Worm (Caenorhabditis elegans): ENCODE data around the gene nhr-183.

nhr-183 gene

ce11 chrV:2264455-2264854 lies at the start of gene nhr-183:
Gene nhr-183, minus strand, starts transcription at chrV:2264634.
- TF ChIP-seq pha-4 (tag; optimal IDR thresholded peaks at IDR 0.05) (peak; percentile 46), tbx-2 (tag; optimal IDR thresholded peaks at IDR 0.05) (no peak), R02D3.7 (tag; optimal IDR thresholded peaks at IDR 0.05) (no peak)

- TF ChIP-seq nhr-23 (tag; optimal IDR thresholded peaks at IDR 0.05) (no peak), elt-2 (tag; optimal IDR thresholded peaks at IDR 0.05) (peak; percentile 99), nhr-28 (tag; optimal IDR thresholded peaks at IDR 0.05) (no peak), fkh-2 (tag; optimal IDR thresholded peaks at IDR 0.05) (no peak), tbx-2 (tag; optimal IDR thresholded peaks at IDR 0.05) (no peak), jun-1 (tag; optimal IDR thresholded peaks at IDR 0.05) (peak; percentile 46), snpc-4 (tag; optimal IDR thresholded peaks at IDR 0.05) (no peak), ceh-16 (tag; optimal IDR thresholded peaks at IDR 0.05) (no peak), pqm-1 (tag; optimal IDR thresholded peaks at IDR 0.05) (peak; percentile 44), eor-1 (tag; optimal IDR thresholded peaks at IDR 0.05) (no peak), aly-2 (tag; optimal IDR thresholded peaks at IDR 0.05) (no peak)
These were observed 43.8 kb upstream of the nhr-183 start for ce11 chrV:2308246-2308645.

DNA sequence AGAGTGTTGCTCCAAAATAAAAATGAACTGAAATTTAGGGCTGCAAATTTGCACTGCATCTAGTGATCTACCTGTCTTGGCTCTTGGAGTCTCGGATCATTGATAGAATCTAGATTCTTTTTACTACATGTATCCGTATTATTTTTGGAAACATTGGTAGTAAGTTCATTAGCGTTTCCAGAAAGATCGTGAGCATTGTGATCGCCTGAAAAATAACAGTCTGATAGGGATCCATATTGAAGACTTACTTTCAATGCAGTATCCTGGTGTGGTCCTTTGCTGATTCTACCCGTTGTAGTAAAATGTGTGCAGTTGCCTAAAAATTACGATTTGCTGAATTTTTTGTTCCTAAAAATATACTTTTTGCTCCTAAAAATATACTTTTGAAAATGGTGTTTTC lies 41.9 kb upstream of the nhr-183 start:
- no peak for TF ChIP-seq hmg-11 (tag; optimal IDR thresholded peaks at IDR 0.05)
- no peak for TF ChIP-seq nhr-11 (tag; optimal IDR thresholded peaks at IDR 0.05)

- TF ChIP-seq ceh-28 (tag; optimal IDR thresholded peaks at IDR 0.05) (no peak), lin-15B (tag; optimal IDR thresholded peaks at IDR 0.05) (no peak), ztf-4 (tag; optimal IDR thresholded peaks at IDR 0.05) (no peak), ceh-82 (tag; optimal IDR thresholded peaks at IDR 0.05) (no peak), egl-27 (tag; optimal IDR thresholded peaks at IDR 0.05) (no peak), ama-1 (optimal IDR thresholded peaks at IDR 0.05) (no peak), aly-2 (tag; optimal IDR thresholded peaks at IDR 0.05) (no peak), egl-5 (tag; optimal IDR thresholded peaks at IDR 0.05) (no peak), daf-12 (tag; optimal IDR thresholded peaks at IDR 0.05) (no peak), snpc-4 (tag; optimal IDR thresholded peaks at IDR 0.05) (no peak), nhr-23 (tag; optimal IDR thresholded peaks at IDR 0.05) (no peak), nhr-76 (tag; optimal IDR thresholded peaks at IDR 0.05) (no peak), unc-39 (tag; optimal IDR thresholded peaks at IDR 0.05) (no peak), pha-4 (tag; optimal IDR thresholded peaks at IDR 0.05) (no peak), mdl-1 (tag; optimal IDR thresholded peaks at IDR 0.05) (no peak), nhr-11 (tag; optimal IDR thresholded peaks at IDR 0.05) (no peak), elt-3 (tag; optimal IDR thresholded peaks at IDR 0.05) (no peak), nhr-28 (tag; optimal IDR thresholded peaks at IDR 0.05) (no peak), ceh-16 (tag; optimal IDR thresholded peaks at IDR 0.05) (no peak), fkh-2 (tag; optimal IDR thresholded peaks at IDR 0.05) (no peak)
These were observed 39.3 kb upstream of the nhr-183 start, which contains the start of gene irld-15 for ce11 chrV:2303775-2304174. Gene irld-15, minus strand, starts transcription at chrV:2303875.

- TF ChIP-seq egl-27 (tag; optimal IDR thresholded peaks at IDR 0.05) (no peak), elt-3 (tag; optimal IDR thresholded peaks at IDR 0.05) (no peak), unc-39 (tag; optimal IDR thresholded peaks at IDR 0.05) (no peak), fkh-10 (GFP tag; optimal IDR thresholded peaks at IDR 0.05) (no peak), lin-39 (tag; optimal IDR thresholded peaks at IDR 0.05) (no peak), skn-1 (tag; optimal IDR thresholded peaks at IDR 0.05) (no peak), mml-1 (tag; optimal IDR thresholded peaks at IDR 0.05) (no peak), ZK546.5 (tag; optimal IDR thresholded peaks at IDR 0.05) (no peak), mdl-1 (tag; optimal IDR thresholded peaks at IDR 0.05) (no peak), R02D3.7 (tag; optimal IDR thresholded peaks at IDR 0.05) (no peak), snpc-4 (tag; optimal IDR thresholded peaks at IDR 0.05) (no peak)
These were observed 36.5 kb upstream of the nhr-183 start, which contains the start of gene Y19D10B.8 for ce11 chrV:2300905-2301304. Gene Y19D10B.8, minus strand, starts transcription at chrV:2301005.

- TF ChIP-seq egl-27 (tag; optimal IDR thresholded peaks at IDR 0.05) (no peak), pqm-1 (tag; optimal IDR thresholded peaks at IDR 0.05) (peak; percentile 31), elt-2 (tag; optimal IDR thresholded peaks at IDR 0.05) (peak; percentile 44), tbx-2 (tag; optimal IDR thresholded peaks at IDR 0.05) (no peak)
These were observed 30.1 kb upstream of the nhr-183 start, which contains the start of gene nhr-226 for ce11 chrV:2294577-2294976. Gene nhr-226, plus strand, starts transcription at chrV:2294877.

Data from whole organism, L3 larva.